Worm (Caenorhabditis elegans): ENCODE data around the gene C05D12.1.

Gene C05D12.1

ce11 chrII:11427322-11427721 lies 11.8 kb upstream of the C05D12.1 start:
- no peak for TF ChIP-seq zag-1 (tag; optimal IDR thresholded peaks at IDR 0.05)
- no peak for TF ChIP-seq nhr-6 (tag; optimal IDR thresholded peaks at IDR 0.05)
- no peak for TF ChIP-seq Y55F3AM.14 (GFP tag; optimal IDR thresholded peaks at IDR 0.05)
- TF ChIP-seq lin-11 (tag; optimal IDR thresholded peaks at IDR 0.05) = no peak
- no peak for TF ChIP-seq mdl-1 (tag; optimal IDR thresholded peaks at IDR 0.05)
- no peak for TF ChIP-seq nhr-21 (tag; optimal IDR thresholded peaks at IDR 0.05)
- TF ChIP-seq elt-3 (tag; optimal IDR thresholded peaks at IDR 0.05) = no peak
- TF ChIP-seq peb-1 (tag; optimal IDR thresholded peaks at IDR 0.05) = no peak
- TF ChIP-seq blmp-1 (tag; optimal IDR thresholded peaks at IDR 0.05; ENCODE audit: insufficient read depth) = no peak

ce11 chrII:11424579-11425316 lies 9.2 kb upstream of the C05D12.1 start, which contains the start of gene C05D12.3:
TSS of gene C05D12.3 (plus strand) at chrII:11425266.
- TF ChIP-seq fos-1 (tag; optimal IDR thresholded peaks at IDR 0.05) (peak; percentile 68), Y55F3AM.14 (GFP tag; optimal IDR thresholded peaks at IDR 0.05) (no peak)

ce11 chrII:11424032-11424431 lies 8.5 kb upstream of the C05D12.1 start:
- TF ChIP-seq fos-1 (tag; optimal IDR thresholded peaks at IDR 0.05) (peak; percentile 59), alr-1 (tag; optimal IDR thresholded peaks at IDR 0.05) (no peak)

- TF ChIP-seq R02D3.7 (tag; optimal IDR thresholded peaks at IDR 0.05) = no peak
- TF ChIP-seq sma-9 (GFP tag; optimal IDR thresholded peaks at IDR 0.05) = no peak
- TF ChIP-seq sma-9 (tag; optimal IDR thresholded peaks at IDR 0.05) = no peak
- TF ChIP-seq ama-1 (optimal IDR thresholded peaks at IDR 0.05) = no peak
- no peak for TF ChIP-seq peb-1 (tag; optimal IDR thresholded peaks at IDR 0.05)
- TF ChIP-seq nhr-6 (tag; optimal IDR thresholded peaks at IDR 0.05) = no peak
- TF ChIP-seq ceh-82 (tag; optimal IDR thresholded peaks at IDR 0.05) = no peak
- TF ChIP-seq fos-1 (tag; optimal IDR thresholded peaks at IDR 0.05) = peak; percentile 80
- TF ChIP-seq unc-55 (GFP tag; optimal IDR thresholded peaks at IDR 0.05) = no peak
- TF ChIP-seq skn-1 (tag; optimal IDR thresholded peaks at IDR 0.05) = no peak
These were observed 2.9 kb upstream of the C05D12.1 start for ce11 chrII:11418476-11418875.

ce11 chrII:11417999-11418398 lies 2.4 kb upstream of the C05D12.1 start, which contains the start of gene C05D12.2:
TSS of gene C05D12.2 (plus strand) at chrII:11418299.
- TF ChIP-seq egl-27 (tag; optimal IDR thresholded peaks at IDR 0.05) (no peak), Y55F3AM.14 (GFP tag; optimal IDR thresholded peaks at IDR 0.05) (no peak), nhr-25 (tag; optimal IDR thresholded peaks at IDR 0.05) (no peak), lsy-2 (tag; optimal IDR thresholded peaks at IDR 0.05) (no peak), ceh-82 (tag; optimal IDR thresholded peaks at IDR 0.05) (no peak), crh-2 (tag; optimal IDR thresholded peaks at IDR 0.05) (no peak), nhr-77 (tag; optimal IDR thresholded peaks at IDR 0.05) (no peak), peb-1 (tag; optimal IDR thresholded peaks at IDR 0.05) (no peak), snpc-4 (tag; optimal IDR thresholded peaks at IDR 0.05) (no peak), dmd-4 (tag; optimal IDR thresholded peaks at IDR 0.05) (no peak), alr-1 (tag; optimal IDR thresholded peaks at IDR 0.05) (no peak), nhr-11 (tag; optimal IDR thresholded peaks at IDR 0.05) (no peak), aly-2 (tag; optimal IDR thresholded peaks at IDR 0.05) (no peak), ZK546.5 (tag; optimal IDR thresholded peaks at IDR 0.05) (no peak)

DNA sequence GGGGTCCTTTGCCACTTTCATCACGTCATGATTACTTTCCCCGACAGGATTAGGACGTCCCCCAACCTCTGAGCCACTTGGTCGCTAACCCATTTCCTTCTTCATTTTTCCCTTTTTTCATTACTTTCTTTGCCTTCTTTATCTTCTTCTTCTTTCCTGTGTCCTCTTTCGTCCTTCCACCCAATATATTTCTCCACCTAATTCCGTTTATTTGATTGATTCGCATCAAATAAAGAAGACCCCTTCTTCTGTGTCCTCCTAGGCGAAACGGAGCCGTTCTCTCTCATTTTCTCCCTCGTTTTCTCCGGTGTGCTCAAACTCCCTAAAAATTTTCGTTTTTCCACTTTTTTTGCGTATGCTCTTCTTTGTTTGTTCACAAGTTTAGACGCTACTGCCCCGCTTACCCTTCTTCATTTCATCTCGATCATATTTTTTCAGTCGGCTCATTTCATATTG lies 5.9 kb downstream of the C05D12.1 start, which contains the start of gene C05D12.7:
Gene C05D12.7 (plus strand): TSS at position 406 of the 456 bp plus-strand sequence.
- no peak for TF ChIP-seq nhr-10 (tag; optimal IDR thresholded peaks at IDR 0.05)
- no peak for TF ChIP-seq alr-1 (tag; optimal IDR thresholded peaks at IDR 0.05)
- TF ChIP-seq peb-1 (tag; optimal IDR thresholded peaks at IDR 0.05) = no peak
- TF ChIP-seq nhr-6 (tag; optimal IDR thresholded peaks at IDR 0.05) = no peak
- TF ChIP-seq unc-55 (GFP tag; optimal IDR thresholded peaks at IDR 0.05) = no peak
- TF ChIP-seq gmeb-1 (tag; optimal IDR thresholded peaks at IDR 0.05) = no peak
- TF ChIP-seq ZK546.5 (tag; optimal IDR thresholded peaks at IDR 0.05) = no peak
- no peak for TF ChIP-seq C34F6.9 (tag; optimal IDR thresholded peaks at IDR 0.05)
- TF ChIP-seq sma-3 (GFP tag; optimal IDR thresholded peaks at IDR 0.05) = no peak
- no peak for TF ChIP-seq blmp-1 (tag; optimal IDR thresholded peaks at IDR 0.05; ENCODE audit: insufficient read depth)
- TF ChIP-seq sma-9 (GFP tag; optimal IDR thresholded peaks at IDR 0.05) = no peak
- TF ChIP-seq sma-9 (tag; optimal IDR thresholded peaks at IDR 0.05) = no peak
- TF ChIP-seq ztf-11 (tag; optimal IDR thresholded peaks at IDR 0.05) = no peak

Data from whole organism, L2 larva.